Fruit fly (Drosophila melanogaster) whole organism, embryonic: ENCODE data around the gene CG3862.

Source experiments
- Ada2b ChIP-seq: fragments of 200-800 bp; sonication (Bioruptor generic); IDR thresholded peaks from 2 replicates; pipeline ENCODE4 v1.3.6; 2022; ENCODE audit warnings: missing biosample characterization, missing genetic modification characterization
- Atf3 ChIP-seq: fragments of 200-800 bp; sonication (Bioruptor generic); optimal IDR thresholded peaks from 3 replicates; lab custom pipeline; 2016; ENCODE audit warnings: missing biosample characterization, missing genetic modification characterization
- C15 ChIP-seq: fragments of 200-800 bp; sonication (Bioruptor generic); IDR thresholded peaks from 3 replicates; pipeline ENCODE4 v1.3.6; 2022; ENCODE audit warnings: missing biosample characterization, missing genetic modification characterization
- CG10147 ChIP-seq: fragments of 200-800 bp; sonication (Bioruptor generic); optimal IDR thresholded peaks from 2 replicates; lab custom pipeline; 2019; ENCODE audit warnings: missing biosample characterization, mild to moderate bottlenecking, missing genetic modification characterization, moderate library complexity
- CG10654 ChIP-seq: fragments of 200-800 bp; sonication (Bioruptor generic); optimal IDR thresholded peaks from 2 replicates; lab custom pipeline; 2016; ENCODE audit warnings: missing biosample characterization, missing genetic modification characterization
- CG11398 ChIP-seq: fragments of 200-800 bp; sonication (Bioruptor generic); optimal IDR thresholded peaks from 2 replicates; lab custom pipeline; 2016; ENCODE audit warnings: missing biosample characterization, missing genetic modification characterization
- CG12942 ChIP-seq: fragments of 200-800 bp; sonication (Bioruptor generic); optimal IDR thresholded peaks from 3 replicates; lab custom pipeline; 2016; ENCODE audit warnings: missing biosample characterization, missing genetic modification characterization
- CG14014 ChIP-seq: fragments of 200-800 bp; sonication (Bioruptor generic); IDR thresholded peaks from 2 replicates; pipeline ENCODE4 v1.3.6; 2022; ENCODE audit warnings: missing biosample characterization, missing genetic modification characterization
- CG16813 ChIP-seq: fragments of 200-800 bp; sonication (Bioruptor generic); IDR thresholded peaks from 3 replicates; pipeline ENCODE4 v1.3.6; 2022; ENCODE audit warnings: missing biosample characterization, missing genetic modification characterization; ENCODE audit not compliant: partially characterized antibody
- CG17361 ChIP-seq: fragments of 200-800 bp; sonication (Bioruptor generic); IDR thresholded peaks from 3 replicates; pipeline ENCODE4 v1.3.6; 2022; ENCODE audit warnings: missing biosample characterization, missing genetic modification characterization
- CG1832 ChIP-seq: fragments of 200-800 bp; sonication (Bioruptor generic); optimal IDR thresholded peaks from 2 replicates; lab custom pipeline; 2017; ENCODE audit warnings: missing biosample characterization, mild to moderate bottlenecking, missing genetic modification characterization, inconsistent platforms
- CG2129 ChIP-seq: fragments of 200-800 bp; sonication (Bioruptor generic); IDR thresholded peaks from 2 replicates; pipeline ENCODE4 v1.3.6; 2022; ENCODE audit warnings: missing biosample characterization, missing genetic modification characterization; ENCODE audit not compliant: partially characterized antibody
- CG2889 ChIP-seq: fragments of 200-800 bp; sonication (Bioruptor generic); IDR thresholded peaks from 3 replicates; pipeline ENCODE4 v1.3.6; 2022; ENCODE audit warnings: missing biosample characterization, missing genetic modification characterization
- CG3838 ChIP-seq: fragments of 200-800 bp; sonication (Bioruptor generic); optimal IDR thresholded peaks from 3 replicates; lab custom pipeline; 2016; ENCODE audit warnings: missing biosample characterization, missing genetic modification characterization
- CG43689 ChIP-seq: fragments of 200-800 bp; sonication (Bioruptor generic); IDR thresholded peaks from 2 replicates; pipeline ENCODE4 v1.3.6; 2022; ENCODE audit warnings: missing biosample characterization, missing genetic modification characterization
- CG4424 ChIP-seq: fragments of 200-800 bp; sonication (Bioruptor generic); optimal IDR thresholded peaks from 3 replicates; lab custom pipeline; 2016; ENCODE audit warnings: missing biosample characterization, missing genetic modification characterization
- CG7271 ChIP-seq: fragments of 200-800 bp; sonication (Bioruptor generic); optimal IDR thresholded peaks from 2 replicates; lab custom pipeline; 2018; ENCODE audit warnings: missing biosample characterization, mild to moderate bottlenecking, missing genetic modification characterization, moderate library complexity
- CG8281 ChIP-seq: fragments of 200-800 bp; sonication (Bioruptor generic); optimal IDR thresholded peaks from 2 replicates; lab custom pipeline; 2018; ENCODE audit warnings: missing biosample characterization, mild to moderate bottlenecking, missing genetic modification characterization, moderate library complexity
- CG9727 ChIP-seq: fragments of 200-800 bp; sonication (Bioruptor generic); optimal IDR thresholded peaks from 3 replicates; lab custom pipeline; 2017; ENCODE audit warnings: missing biosample characterization, mild to moderate bottlenecking, missing genetic modification characterization
- CG9817 ChIP-seq: fragments of 200-800 bp; sonication (Bioruptor generic); optimal IDR thresholded peaks from 2 replicates; lab custom pipeline; 2018; ENCODE audit warnings: missing biosample characterization, mild to moderate bottlenecking, missing genetic modification characterization, moderate library complexity
- HHEX ChIP-seq: fragments of 200-800 bp; sonication (Bioruptor generic); optimal IDR thresholded peaks from 3 replicates; lab custom pipeline; 2017; ENCODE audit warnings: missing biosample characterization, mild to moderate bottlenecking, missing genetic modification characterization, missing genetic modification reagents
- Hand ChIP-seq: fragments of 200-800 bp; sonication (Bioruptor generic); optimal IDR thresholded peaks from 2 replicates; lab custom pipeline; 2017; ENCODE audit warnings: mild to moderate bottlenecking, missing biosample characterization, missing genetic modification reagents, missing genetic modification characterization
- HmgZ ChIP-seq: fragments of 200-800 bp; sonication (Bioruptor generic); optimal IDR thresholded peaks from 2 replicates; lab custom pipeline; 2018; ENCODE audit warnings: missing biosample characterization, mild to moderate bottlenecking, missing genetic modification characterization
- Jarid2 ChIP-seq: fragments of 200-800 bp; sonication (Bioruptor generic); optimal IDR thresholded peaks from 3 replicates; lab custom pipeline; 2017; ENCODE audit warnings: mild to moderate bottlenecking, missing biosample characterization, missing genetic modification reagents, missing genetic modification characterization
- MBD-R2 ChIP-seq: fragments of 200-800 bp; sonication (Bioruptor generic); IDR thresholded peaks from 2 replicates; pipeline ENCODE4 v1.3.6; 2022; ENCODE audit warnings: missing biosample characterization, missing genetic modification characterization
- NK7.1 ChIP-seq: fragments of 200-800 bp; sonication (Bioruptor generic); optimal IDR thresholded peaks from 3 replicates; lab custom pipeline; 2016; ENCODE audit warnings: missing biosample characterization, missing genetic modification characterization
- Xrp1 ChIP-seq: fragments of 200-800 bp; sonication (Bioruptor generic); IDR thresholded peaks from 2 replicates; pipeline ENCODE4 v1.3.6; 2022; ENCODE audit warnings: missing biosample characterization, missing genetic modification characterization
- aop ChIP-seq: fragments of 200-800 bp; sonication (Bioruptor generic); IDR thresholded peaks from 2 replicates; pipeline ENCODE4 v1.3.6; 2022; ENCODE audit warnings: missing biosample characterization, missing genetic modification characterization
- ato ChIP-seq: fragments of 200-800 bp; sonication (Bioruptor generic); IDR thresholded peaks from 2 replicates; pipeline ENCODE4 v1.3.6; 2022; ENCODE audit warnings: missing biosample characterization, missing genetic modification characterization; ENCODE audit not compliant: partially characterized antibody
- bab2 ChIP-seq: fragments of 200-800 bp; sonication (Bioruptor generic); optimal IDR thresholded peaks from 2 replicates; lab custom pipeline; 2016; ENCODE audit warnings: missing biosample characterization, missing genetic modification characterization
- br ChIP-seq: fragments of >200 bp; optimal IDR thresholded peaks from 2 replicates; lab custom pipeline; 2017
- chif ChIP-seq, 2 experiments: fragments of 200-800 bp; sonication (Bioruptor generic); optimal IDR thresholded peaks; 3 replicates each; lab custom pipeline; 2016; ENCODE audit warnings: missing biosample characterization in 2 of 2, missing genetic modification characterization in 2 of 2
- cwo ChIP-seq: fragments of 200-800 bp; sonication (Bioruptor generic); optimal IDR thresholded peaks from 3 replicates; lab custom pipeline; 2017; ENCODE audit warnings: missing biosample characterization, missing genetic modification characterization, mild to moderate bottlenecking, moderate library complexity, missing genetic modification reagents
- da ChIP-seq: fragments of 200-800 bp; sonication (Bioruptor generic); optimal IDR thresholded peaks from 2 replicates; lab custom pipeline; 2016; ENCODE audit warnings: missing biosample characterization, missing genetic modification characterization
- dimm ChIP-seq: fragments of 200-800 bp; sonication (Bioruptor generic); IDR thresholded peaks from 2 replicates; pipeline ENCODE4 v1.3.6; 2022; ENCODE audit warnings: missing biosample characterization, missing genetic modification characterization
- dysf ChIP-seq: fragments of 200-800 bp; sonication (Bioruptor generic); IDR thresholded peaks from 3 replicates; pipeline ENCODE4 v1.3.6; 2022; ENCODE audit warnings: missing biosample characterization, missing genetic modification characterization
- gsb ChIP-seq: fragments of 200-800 bp; sonication (Bioruptor generic); IDR thresholded peaks from 2 replicates; pipeline ENCODE4 v1.3.6; 2022; ENCODE audit warnings: missing biosample characterization, missing genetic modification characterization
- ind ChIP-seq: fragments of 200-800 bp; sonication (Bioruptor generic); optimal IDR thresholded peaks from 3 replicates; lab custom pipeline; 2016; ENCODE audit warnings: missing biosample characterization, missing genetic modification characterization
- insv ChIP-seq, 2 experiments: fragments of 200-800 bp; sonication (Bioruptor generic); optimal IDR thresholded peaks; 3 replicates each; lab custom pipeline; 2016 to 2018; ENCODE audit warnings: missing biosample characterization in 2 of 2, missing genetic modification characterization in 2 of 2
- kay ChIP-seq: fragments of 200-800 bp; sonication (Bioruptor generic); optimal IDR thresholded peaks from 2 replicates; lab custom pipeline; 2016; ENCODE audit warnings: missing biosample characterization, missing genetic modification characterization
- ken ChIP-seq: fragments of 200-800 bp; sonication (Bioruptor generic); IDR thresholded peaks from 3 replicates; pipeline ENCODE4 v1.3.6; 2022; ENCODE audit warnings: missing biosample characterization, missing genetic modification characterization
- nerfin-1 ChIP-seq: fragments of 200-800 bp; sonication (Bioruptor generic); optimal IDR thresholded peaks from 3 replicates; lab custom pipeline; 2019; ENCODE audit warnings: missing biosample characterization, mild to moderate bottlenecking, missing genetic modification characterization, moderate library complexity
- nom ChIP-seq: fragments of 200-800 bp; sonication (Bioruptor generic); optimal IDR thresholded peaks from 2 replicates; lab custom pipeline; 2017; ENCODE audit warnings: missing biosample characterization, missing genetic modification characterization, mild to moderate bottlenecking, moderate library complexity, missing genetic modification reagents
- run ChIP-seq: fragments of 200-800 bp; sonication (Bioruptor generic); optimal IDR thresholded peaks from 3 replicates; lab custom pipeline; 2018; ENCODE audit warnings: missing biosample characterization, mild to moderate bottlenecking, missing genetic modification characterization
- sim ChIP-seq: fragments of 200-800 bp; sonication (Bioruptor generic); IDR thresholded peaks from 2 replicates; pipeline ENCODE4 v1.3.6; 2022; ENCODE audit warnings: missing biosample characterization, missing genetic modification characterization
- sisA ChIP-seq: fragments of 200-800 bp; sonication (Bioruptor generic); IDR thresholded peaks from 2 replicates; pipeline ENCODE4 v1.3.6; 2022; ENCODE audit warnings: missing biosample characterization, missing genetic modification characterization
- slou ChIP-seq: fragments of 200-800 bp; sonication (Bioruptor generic); optimal IDR thresholded peaks from 3 replicates; lab custom pipeline; 2016; ENCODE audit warnings: missing biosample characterization, missing genetic modification characterization
- sqz ChIP-seq: fragments of 200-800 bp; sonication (Bioruptor generic); optimal IDR thresholded peaks from 3 replicates; lab custom pipeline; 2018; ENCODE audit warnings: missing biosample characterization, mild to moderate bottlenecking, missing genetic modification characterization
- tin ChIP-seq: fragments of 200-800 bp; sonication (Bioruptor generic); optimal IDR thresholded peaks from 3 replicates; lab custom pipeline; 2016; ENCODE audit warnings: missing biosample characterization, missing genetic modification characterization
- unpg ChIP-seq: fragments of 200-800 bp; sonication (Bioruptor generic); optimal IDR thresholded peaks from 3 replicates; lab custom pipeline; 2018; ENCODE audit warnings: missing biosample characterization, mild to moderate bottlenecking, missing genetic modification characterization, moderate library complexity
- vfl ChIP-seq: fragments of 200-800 bp; sonication (Bioruptor generic); optimal IDR thresholded peaks from 2 replicates; lab custom pipeline; 2016; ENCODE audit warnings: missing biosample characterization, missing genetic modification characterization

CG3862 gene

dm6 chr2L:825768-826263 is at the start of gene CG3862, which contains the start of gene dock (continued):
- TF ChIP-seq vfl (GFP tag; lab: Kevin White, UChicago) (peak; percentile 52), br (lab: Kevin White, UChicago) (no peak), CG8281 (tag; lab: Kevin White, UChicago) (no peak), CG14014 (GFP tag; lab: Robert Waterston, UW) (0 out of 2 replicates have a peak, but pooled peaks have one; percentile 29), Xrp1 (GFP tag; lab: Robert Waterston, UW) (peak; percentile 45; the same call in 1 of the 2 replicates), kay (GFP tag; lab: Kevin White, UChicago) (peak; percentile 46), sisA (GFP tag; lab: Robert Waterston, UW) (no peak), CG16813 (peak; percentile 94), aop (no peak), CG17361 (GFP tag; lab: Robert Waterston, UW) (peak; percentile 51; the same call in 2 of the 3 replicates), sim (GFP tag; lab: Robert Waterston, UW) (no peak), nerfin-1 (tag; lab: Kevin White, UChicago) (peak; percentile 6), Atf3 (GFP tag; lab: Kevin White, UChicago) (no peak), CG1832 (GFP tag; lab: Kevin White, UChicago) (no peak), CG12942 (GFP tag; lab: Kevin White, UChicago) (no peak), CG4424 (GFP tag; lab: Kevin White, UChicago) (peak; percentile 45), bab2 (GFP tag; lab: Kevin White, UChicago) (peak; percentile 38), CG9817 (tag; lab: Kevin White, UChicago) (peak; percentile 28), CG43689 (no peak), ato (GFP tag; lab: Robert Waterston, UW) (peak; percentile 97), cwo (GFP tag; lab: Kevin White, UChicago) (no peak), dysf (GFP tag; lab: Robert Waterston, UW) (no peak), unpg (peak; percentile 33), CG10147 (GFP tag; lab: Kevin White, UChicago) (peak; percentile 53), gsb (no peak), insv (GFP tag; optimal IDR thresholded peaks at IDR 0.05; lab: Kevin White, UChicago) (peak in 1 of 2 experiments; percentile 23), da (GFP tag; lab: Kevin White, UChicago) (peak; percentile 24), MBD-R2 (peak; percentile 97), CG10654 (GFP tag; lab: Kevin White, UChicago) (no peak), HmgZ (tag; lab: Kevin White, UChicago) (peak; percentile 92), ind (GFP tag; lab: Kevin White, UChicago) (peak; percentile 39), Jarid2 (GFP tag; lab: Kevin White, UChicago) (peak; percentile 89), Ada2b (GFP tag; lab: Robert Waterston, UW) (no peak), slou (GFP tag; lab: Kevin White, UChicago) (peak; percentile 6), CG7271 (tag; lab: Kevin White, UChicago) (no peak), sqz (GFP tag; lab: Kevin White, UChicago) (no peak), ken (GFP tag; lab: Robert Waterston, UW) (0 out of 3 replicates have a peak, but pooled peaks have one; percentile 20), C15 (GFP tag; lab: Robert Waterston, UW) (no peak), NK7.1 (GFP tag; lab: Kevin White, UChicago) (peak; percentile 58), chif (GFP tag; optimal IDR thresholded peaks at IDR 0.05; lab: Kevin White, UChicago) (peak; percentile 7 to 28), Hand (GFP tag; lab: Kevin White, UChicago) (no peak), dimm (GFP tag; lab: Robert Waterston, UW) (no peak), CG2889 (GFP tag; lab: Robert Waterston, UW) (no peak), HHEX (GFP tag; lab: Kevin White, UChicago) (no peak), tin (peak; percentile 58), CG3838 (no peak), CG9727 (peak; percentile 51), nom (GFP tag; lab: Kevin White, UChicago) (peak; percentile 68), run (tag; lab: Kevin White, UChicago) (peak; percentile 68), CG11398 (GFP tag; lab: Kevin White, UChicago) (peak; percentile 51), CG2129 (peak; percentile 71)
